Worm (Caenorhabditis elegans) whole organism, late embryonic: ENCODE results near the gene srw-43.

ENCODE experiments used
- C38D4.7 ChIP-seq: fragments of 200-800 bp; sonication (Bioruptor generic); optimal IDR thresholded peaks from 2 replicates; lab custom pipeline; 2018; ENCODE audit warnings: mild to moderate bottlenecking, missing genetic modification characterization, moderate library complexity, missing compliant biosample characterization
- K02D7.2 ChIP-seq: sonication (generic microtip); optimal IDR thresholded peaks from 2 replicates; lab custom pipeline; 2017; ENCODE audit warnings: mild to moderate bottlenecking, missing genetic modification characterization, missing compliant biosample characterization
- K09A11.1 ChIP-seq: sonication (generic microtip); optimal IDR thresholded peaks from 2 replicates; lab custom pipeline; 2017; ENCODE audit warnings: antibody characterized with exemption, mild to moderate bottlenecking, missing genetic modification characterization, missing compliant biosample characterization; ENCODE audit not compliant: insufficient read depth
- T23F11.4 ChIP-seq: fragments of 200-800 bp; sonication (Bioruptor generic); optimal IDR thresholded peaks from 2 replicates; lab custom pipeline; 2018; ENCODE audit warnings: mild to moderate bottlenecking, missing genetic modification characterization, missing compliant biosample characterization
- Y22D7AL.16 ChIP-seq: sonication (generic microtip); optimal IDR thresholded peaks from 2 replicates; lab custom pipeline; 2016; ENCODE audit warnings: missing genetic modification characterization, missing compliant biosample characterization
- ceh-14 ChIP-seq: sonication (generic microtip); optimal IDR thresholded peaks from 2 replicates; lab custom pipeline; 2016; ENCODE audit warnings: missing genotype, missing genetic modification characterization, missing compliant biosample characterization
- ceh-18 ChIP-seq: sonication (generic microtip); optimal IDR thresholded peaks from 2 replicates; lab custom pipeline; 2016; ENCODE audit warnings: missing genetic modification characterization, missing compliant biosample characterization
- ceh-19 ChIP-seq: fragments of 200-800 bp; sonication (Bioruptor generic); optimal IDR thresholded peaks from 2 replicates; lab custom pipeline; 2018; ENCODE audit warnings: mild to moderate bottlenecking, missing genetic modification characterization, missing compliant biosample characterization
- ceh-2 ChIP-seq: sonication (generic microtip); optimal IDR thresholded peaks from 2 replicates; lab custom pipeline; 2016; ENCODE audit warnings: missing genotype, missing genetic modification characterization, missing compliant biosample characterization
- ceh-22 ChIP-seq: sonication (generic microtip); optimal IDR thresholded peaks from 2 replicates; lab custom pipeline; 2017; ENCODE audit warnings: missing biosample characterization, missing genetic modification characterization
- ceh-24 ChIP-seq: sonication (generic microtip); optimal IDR thresholded peaks from 2 replicates; lab custom pipeline; 2016; ENCODE audit warnings: mild to moderate bottlenecking, missing genetic modification characterization, missing compliant biosample characterization
- ceh-31 ChIP-seq: sonication (generic microtip); optimal IDR thresholded peaks from 2 replicates; lab custom pipeline; 2016; ENCODE audit warnings: missing genetic modification characterization, missing compliant biosample characterization
- ceh-45 ChIP-seq: fragments of 200-800 bp; sonication (Bioruptor generic); IDR thresholded peaks from 2 replicates; pipeline ENCODE4 v1.3.6; 2022; ENCODE audit warnings: missing genetic modification reagents, missing genetic modification characterization, missing compliant biosample characterization
- ceh-48 ChIP-seq: sonication (generic microtip); optimal IDR thresholded peaks from 2 replicates; lab custom pipeline; 2016; ENCODE audit warnings: missing genetic modification characterization, inconsistent platforms, missing compliant biosample characterization
- ceh-6 ChIP-seq: fragments of 200-800 bp; sonication (Bioruptor generic); optimal IDR thresholded peaks from 2 replicates; lab custom pipeline; 2018; ENCODE audit warnings: mild to moderate bottlenecking, missing genetic modification characterization, missing compliant biosample characterization
- ceh-9 ChIP-seq: sonication (generic microtip); optimal IDR thresholded peaks from 2 replicates; lab custom pipeline; 2016; ENCODE audit warnings: mild to moderate bottlenecking, missing genetic modification characterization, inconsistent platforms, missing compliant biosample characterization
- che-1 ChIP-seq: sonication (generic microtip); optimal IDR thresholded peaks from 2 replicates; lab custom pipeline; 2016; ENCODE audit warnings: mild to moderate bottlenecking, missing genetic modification characterization, missing compliant biosample characterization
- dve-1 ChIP-seq: sonication (generic microtip); optimal IDR thresholded peaks from 2 replicates; lab custom pipeline; 2017; ENCODE audit warnings: antibody characterized with exemption, mild to moderate bottlenecking, missing genetic modification characterization, missing compliant biosample characterization
- elt-4 ChIP-seq: sonication (generic microtip); optimal IDR thresholded peaks from 2 replicates; lab custom pipeline; 2016; ENCODE audit warnings: missing genetic modification characterization, missing compliant biosample characterization
- eyg-1 ChIP-seq: sonication (generic microtip); optimal IDR thresholded peaks from 2 replicates; lab custom pipeline; 2016; ENCODE audit warnings: missing genotype, missing genetic modification characterization, missing compliant biosample characterization
- fax-1 ChIP-seq: sonication (generic microtip); optimal IDR thresholded peaks from 2 replicates; lab custom pipeline; 2016; ENCODE audit warnings: missing genotype, missing genetic modification characterization, missing compliant biosample characterization
- fkh-10 ChIP-seq: fragments of 150-350 bp; optimal IDR thresholded peaks from 2 replicates; lab custom pipeline; 2014; ENCODE audit warnings: missing biosample characterization, missing genetic modification reagents, missing genetic modification characterization
- fkh-6 ChIP-seq: sonication (generic microtip); optimal IDR thresholded peaks from 2 replicates; lab custom pipeline; 2016; ENCODE audit warnings: missing genetic modification characterization, missing compliant biosample characterization
- gmeb-2 ChIP-seq: sonication (generic microtip); optimal IDR thresholded peaks from 2 replicates; lab custom pipeline; 2016; ENCODE audit warnings: missing genetic modification characterization, inconsistent platforms, missing compliant biosample characterization
- hlh-13 ChIP-seq: fragments of 200-800 bp; sonication (Bioruptor generic); optimal IDR thresholded peaks from 2 replicates; lab custom pipeline; 2018; ENCODE audit warnings: mild to moderate bottlenecking, missing genetic modification characterization, missing compliant biosample characterization
- hlh-15 ChIP-seq: sonication (generic microtip); optimal IDR thresholded peaks from 2 replicates; lab custom pipeline; 2016; ENCODE audit warnings: missing genetic modification characterization, missing compliant biosample characterization
- hlh-8 ChIP-seq: sonication (generic microtip); optimal IDR thresholded peaks from 2 replicates; lab custom pipeline; 2016; ENCODE audit warnings: missing genotype, missing genetic modification characterization, missing compliant biosample characterization
- lim-6 ChIP-seq: sonication (generic microtip); optimal IDR thresholded peaks from 2 replicates; lab custom pipeline; 2016; ENCODE audit warnings: missing genetic modification characterization, missing compliant biosample characterization
- lin-11 ChIP-seq: fragments of 200-800 bp; sonication (Bioruptor generic); optimal IDR thresholded peaks from 2 replicates; lab custom pipeline; 2018; ENCODE audit warnings: mild to moderate bottlenecking, missing genetic modification characterization, missing compliant biosample characterization
- madf-2 ChIP-seq: sonication (generic microtip); optimal IDR thresholded peaks from 2 replicates; lab custom pipeline; 2017; ENCODE audit warnings: missing genetic modification characterization, missing compliant biosample characterization
- mec-3 ChIP-seq: sonication (generic microtip); optimal IDR thresholded peaks from 2 replicates; lab custom pipeline; 2016; ENCODE audit warnings: borderline replicate concordance, missing genetic modification characterization, missing compliant biosample characterization
- nhr-11 ChIP-seq: fragments of 150-350 bp; optimal IDR thresholded peaks from 2 replicates; lab custom pipeline; 2014; ENCODE audit warnings: missing biosample characterization, missing genetic modification characterization
- nhr-232 ChIP-seq: sonication (generic microtip); optimal IDR thresholded peaks from 2 replicates; lab custom pipeline; 2016; ENCODE audit warnings: missing genetic modification characterization, missing compliant biosample characterization
- odd-2 ChIP-seq: sonication (generic microtip); optimal IDR thresholded peaks from 2 replicates; lab custom pipeline; 2017; ENCODE audit warnings: antibody characterized with exemption, mild to moderate bottlenecking, missing genetic modification characterization, missing compliant biosample characterization
- pag-3 ChIP-seq: sonication (generic microtip); optimal IDR thresholded peaks from 2 replicates; lab custom pipeline; 2016; ENCODE audit warnings: missing compliant biosample characterization, missing genetic modification characterization, borderline replicate concordance
- pat-9 ChIP-seq: fragments of 200-800 bp; sonication (Bioruptor generic); optimal IDR thresholded peaks from 2 replicates; lab custom pipeline; 2018; ENCODE audit warnings: mild to moderate bottlenecking, missing genetic modification characterization, moderate library complexity, missing compliant biosample characterization
- pha-2 ChIP-seq: sonication (generic microtip); optimal IDR thresholded peaks from 2 replicates; lab custom pipeline; 2017; ENCODE audit warnings: mild to moderate bottlenecking, missing genetic modification characterization, missing compliant biosample characterization
- tbx-2 ChIP-seq: sonication (generic microtip); optimal IDR thresholded peaks from 2 replicates; lab custom pipeline; 2016; ENCODE audit warnings: missing genetic modification characterization, missing compliant biosample characterization
- ttx-3 ChIP-seq: sonication (generic microtip); optimal IDR thresholded peaks from 2 replicates; lab custom pipeline; 2016; ENCODE audit warnings: missing genetic modification reagents, missing genetic modification characterization, missing compliant biosample characterization
- unc-3 ChIP-seq, 2 experiments: fragments of 200-800 bp in 1 of 2; sonication (Bioruptor generic) in 1 of 2; sonication (generic microtip) in 1 of 2; conservative IDR thresholded peaks in 1 of 2; optimal IDR thresholded peaks in 1 of 2; 2 replicates each; pipeline versions ENCODE4 v1.3.6 to Lab custom; 2016 to 2022; ENCODE audit warnings: missing compliant biosample characterization in 2 of 2, missing genetic modification characterization in 2 of 2, missing genetic modification reagents in 1 of 2
- unc-55 ChIP-seq: sonication (generic microtip); optimal IDR thresholded peaks from 2 replicates; lab custom pipeline; 2017; ENCODE audit warnings: missing biosample characterization, missing genetic modification reagents, missing genetic modification characterization
- unc-86 ChIP-seq: sonication (generic microtip); optimal IDR thresholded peaks from 2 replicates; lab custom pipeline; 2016; ENCODE audit warnings: missing genetic modification characterization, missing compliant biosample characterization

Gene srw-43

DNA sequence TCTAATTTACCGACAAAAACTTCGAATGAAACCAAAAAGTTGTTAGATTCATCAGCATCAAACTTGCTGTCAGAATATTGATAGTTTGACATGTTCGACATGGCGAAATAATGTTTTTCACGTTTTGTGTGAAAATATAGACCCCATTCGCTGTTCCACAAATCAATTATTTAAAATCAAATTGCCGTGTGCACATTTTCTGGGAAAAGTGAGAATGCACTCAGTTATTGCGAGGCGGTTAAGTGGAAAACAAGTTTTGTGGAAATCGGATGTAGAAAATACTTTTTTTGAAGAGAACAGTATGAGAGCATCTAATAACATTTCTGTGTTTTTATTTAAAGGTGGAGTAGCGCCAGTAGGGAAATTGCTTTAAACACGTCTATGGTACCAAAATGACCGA, 7.9 kb downstream of the srw-43 start, which contains the start of gene srw-42:
srw-42 (minus strand) TSS at position 101 of the 400 bp plus-strand sequence.
- TF ChIP-seq pat-9 (tag; lab: Kevin White, UChicago): no peak
- no peak for TF ChIP-seq che-1 (tag; lab: Kevin White, UChicago)
- TF ChIP-seq hlh-8: no peak
- no peak for TF ChIP-seq ceh-45
- no peak for TF ChIP-seq unc-55 (GFP tag; lab: Kevin White, UChicago)
- no peak for TF ChIP-seq tbx-2 (tag; lab: Kevin White, UChicago)
- no peak for TF ChIP-seq ttx-3
- TF ChIP-seq ceh-24 (tag; lab: Kevin White, UChicago): no peak
- TF ChIP-seq ceh-2 (tag; lab: Kevin White, UChicago): no peak
- TF ChIP-seq hlh-15 (tag; lab: Kevin White, UChicago): no peak
- no peak for TF ChIP-seq ceh-18
- no peak for TF ChIP-seq nhr-232 (tag; lab: Kevin White, UChicago)
- no peak for TF ChIP-seq pha-2
- no peak for TF ChIP-seq ceh-14 (tag; lab: Kevin White, UChicago)

DNA sequence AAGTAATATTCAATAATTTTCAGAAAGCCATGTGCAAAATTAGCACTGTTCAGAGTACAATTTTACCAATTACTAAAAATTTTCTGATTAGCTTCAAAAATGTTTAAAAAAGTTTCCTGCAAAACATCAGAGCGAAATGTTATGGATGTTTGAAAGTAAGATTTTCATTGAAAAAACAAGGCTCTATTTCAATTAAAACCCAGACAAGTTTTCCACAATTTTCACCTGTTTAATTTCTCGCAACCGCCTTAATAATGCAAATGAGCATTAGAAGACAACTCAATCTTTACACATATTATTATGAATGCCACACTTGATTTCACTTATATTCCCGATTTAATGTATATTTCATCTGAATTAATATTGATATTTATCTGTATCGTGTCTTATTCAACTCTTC, 8.7 kb downstream of the srw-43 start, which contains the start of gene srz-101:
srz-101 (plus strand) TSS at position 301 of the 400 bp plus-strand sequence.
- TF ChIP-seq ceh-9 (tag; lab: Kevin White, UChicago) (no peak), pag-3 (no peak), K09A11.1 (tag; lab: Kevin White, UChicago) (no peak), dve-1 (tag; lab: Kevin White, UChicago) (no peak), nhr-232 (tag; lab: Kevin White, UChicago) (no peak)
- TF ChIP-seq, all 69 proteins: peak for 0

DNA sequence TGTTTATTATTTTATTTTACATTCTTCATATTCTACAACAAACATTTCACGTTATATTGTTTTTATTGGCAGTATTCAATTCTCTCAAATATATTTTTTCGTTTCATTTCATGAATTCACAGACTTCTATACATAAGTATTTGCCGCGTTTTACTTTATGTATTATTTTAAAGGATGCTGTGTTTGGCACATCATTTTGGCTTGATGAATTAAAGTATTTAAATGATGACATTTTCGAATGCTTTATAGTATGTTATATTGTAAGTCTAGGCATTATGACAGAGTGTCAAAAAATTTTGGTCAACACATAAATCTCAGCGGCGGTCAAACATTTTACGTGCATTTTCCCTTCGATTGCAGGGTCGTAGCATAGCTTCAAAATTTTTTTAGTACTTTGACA, 9.7 kb downstream of the srw-43 start:
- TF ChIP-seq ceh-22 (tag; lab: Kevin White, UChicago) (no peak), lim-6 (no peak)

DNA sequence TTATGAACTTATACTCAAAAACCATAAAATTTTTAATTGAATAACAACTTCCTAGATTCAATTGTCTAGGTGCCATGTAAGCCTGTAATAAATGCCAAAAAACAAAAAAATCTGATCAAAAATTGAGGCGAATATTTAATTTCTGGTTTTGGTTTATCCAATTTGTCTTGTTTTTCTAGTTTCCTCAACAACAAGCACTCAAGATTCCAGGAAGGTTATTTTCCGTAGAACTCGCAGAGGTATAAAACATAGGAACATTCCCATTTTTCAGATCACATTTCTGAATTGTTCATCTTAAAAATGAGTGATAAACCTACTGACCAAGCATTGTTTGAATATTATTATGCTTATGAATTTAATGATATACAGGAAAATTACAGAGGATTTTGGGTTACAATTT, 11.4 kb downstream of the srw-43 start, which contains the start of gene srw-41:
srw-41 (plus strand) TSS at position 301 of the 400 bp plus-strand sequence.
- TF ChIP-seq hlh-15 (tag; lab: Kevin White, UChicago): no peak
- TF ChIP-seq ceh-19: no peak
- no peak for TF ChIP-seq elt-4 (tag; lab: Kevin White, UChicago)
- no peak for TF ChIP-seq T23F11.4 (GFP tag; lab: Kevin White, UChicago)
- no peak for TF ChIP-seq Y22D7AL.16 (tag; lab: Kevin White, UChicago)
- no peak for TF ChIP-seq K02D7.2 (tag; lab: Kevin White, UChicago)
- TF ChIP-seq odd-2 (tag; lab: Kevin White, UChicago): no peak
- no peak for TF ChIP-seq fax-1 (tag; lab: Kevin White, UChicago)
- no peak for TF ChIP-seq ceh-14 (tag; lab: Kevin White, UChicago)
- TF ChIP-seq lin-11 (tag; lab: Kevin White, UChicago): no peak
- no peak for TF ChIP-seq nhr-11 (tag; lab: Kevin White, UChicago)

DNA sequence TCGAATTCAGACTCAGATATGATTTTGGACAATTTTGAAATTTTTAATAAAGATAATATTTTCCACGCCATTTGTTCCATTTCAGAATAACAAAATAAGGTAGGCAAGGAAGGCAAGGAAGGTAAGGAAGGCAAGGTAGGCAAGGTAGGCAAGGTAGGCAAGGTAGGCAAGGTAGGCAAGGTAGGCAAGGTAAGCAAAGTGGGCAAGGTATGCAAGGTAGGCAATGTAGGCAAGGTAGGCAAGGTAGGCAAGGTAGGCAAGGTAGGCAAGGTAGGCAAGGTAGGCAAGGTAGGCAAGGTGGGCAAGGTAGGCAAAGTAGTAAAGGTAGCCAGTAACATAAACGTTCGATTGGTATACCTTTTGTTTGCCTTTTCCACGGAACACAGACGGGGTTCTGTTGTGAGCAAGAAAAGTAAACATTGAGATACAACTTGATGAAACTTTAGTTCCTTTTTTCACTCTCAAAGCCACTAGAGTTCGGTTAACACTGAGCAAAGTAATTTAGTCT, 14.0 kb downstream of the srw-43 start, which contains the start of gene Y70C5C.1:
Y70C5C.1 (plus strand) TSS at position 458 of the 508 bp plus-strand sequence.
- peak; percentile 41 for TF ChIP-seq ceh-19
- TF ChIP-seq eyg-1: no peak
- TF ChIP-seq C38D4.7: peak; percentile 36
- no peak for TF ChIP-seq fkh-6 (tag; lab: Kevin White, UChicago)
- TF ChIP-seq K02D7.2 (tag; lab: Kevin White, UChicago): peak; percentile 32
- peak; percentile 23 for TF ChIP-seq hlh-13 (GFP tag; lab: Kevin White, UChicago)
- TF ChIP-seq lim-6: no peak
- peak; percentile 40 for TF ChIP-seq gmeb-2 (tag; lab: Kevin White, UChicago)
- TF ChIP-seq ceh-6: peak; percentile 5
- TF ChIP-seq ceh-48 (tag; lab: Kevin White, UChicago): no peak
- no peak for TF ChIP-seq elt-4 (tag; lab: Kevin White, UChicago)
- no peak for TF ChIP-seq unc-3 (GFP tag; conservative IDR thresholded peaks at IDR 0.05; lab: Robert Waterston, UW)
- TF ChIP-seq unc-3 (tag; optimal IDR thresholded peaks at IDR 0.05; lab: Kevin White, UChicago): no peak
- peak; percentile 57 for TF ChIP-seq pha-2
- no peak for TF ChIP-seq madf-2
- TF ChIP-seq unc-86 (tag; lab: Kevin White, UChicago): no peak
- TF ChIP-seq ceh-31: no peak
- peak; percentile 42 for TF ChIP-seq lin-11 (tag; lab: Kevin White, UChicago)
- no peak for TF ChIP-seq mec-3 (tag; lab: Kevin White, UChicago)
- TF ChIP-seq ceh-22 (tag; lab: Kevin White, UChicago): no peak
- no peak for TF ChIP-seq fkh-10 (GFP tag; lab: Kevin White, UChicago)
- peak; percentile 61 for TF ChIP-seq che-1 (tag; lab: Kevin White, UChicago)
